Worm (Caenorhabditis elegans) whole organism, L4 larva: ENCODE measurements around the gene srx-17.

Experiments
- F37D6.2 ChIP-seq: sonication (generic microtip); optimal IDR thresholded peaks from 2 replicates; lab custom pipeline; 2016; ENCODE audit warnings: mild to moderate bottlenecking, missing genetic modification characterization, missing compliant biosample characterization
- Y5F2A.4 ChIP-seq: fragments of 200-800 bp; sonication (Bioruptor generic); optimal IDR thresholded peaks from 2 replicates; lab custom pipeline; 2018; ENCODE audit warnings: mild to moderate bottlenecking, missing genetic modification characterization, missing compliant biosample characterization
- Y75B8A.6 ChIP-seq: fragments of 200-800 bp; sonication (Bioruptor generic); IDR thresholded peaks from 2 replicates; pipeline ENCODE4 v1.3.6; 2022; ENCODE audit warnings: missing genetic modification reagents, missing genetic modification characterization, missing compliant biosample characterization
- attf-4 ChIP-seq: sonication (generic microtip); optimal IDR thresholded peaks from 3 replicates; lab custom pipeline; 2017; ENCODE audit warnings: missing biosample characterization, missing genetic modification characterization
- ceh-20 ChIP-seq: fragments of 200-800 bp; sonication (Bioruptor generic); IDR thresholded peaks from 2 replicates; pipeline ENCODE4 v1.3.6; 2022; ENCODE audit warnings: missing genetic modification reagents, missing genetic modification characterization, missing compliant biosample characterization
- ceh-44 ChIP-seq: fragments of 200-800 bp; sonication (Bioruptor generic); IDR thresholded peaks from 2 replicates; pipeline ENCODE4 v1.3.6; 2022; ENCODE audit warnings: missing genetic modification reagents, missing genetic modification characterization, missing compliant biosample characterization
- ces-1 ChIP-seq: fragments of 150-350 bp; sonication (generic microtip); optimal IDR thresholded peaks from 4 replicates; lab custom pipeline; 2014; ENCODE audit warnings: missing biosample characterization, missing genetic modification reagents, missing genetic modification characterization
- daf-12 ChIP-seq: fragments of 150-350 bp; optimal IDR thresholded peaks from 2 replicates; lab custom pipeline; 2014; ENCODE audit warnings: missing biosample characterization, missing genetic modification reagents, missing genetic modification characterization
- daf-16 ChIP-seq, 3 experiments: sonication (generic microtip); optimal IDR thresholded peaks; 2 replicates each; lab custom pipeline; 2016 to 2017; ENCODE audit warnings: missing genetic modification characterization in 3 of 3, missing genetic modification reagents in 3 of 3, mild to moderate bottlenecking in 2 of 3, missing compliant biosample characterization in 2 of 3, missing biosample characterization in 1 of 3, moderate library complexity in 1 of 3
- dmd-6 ChIP-seq: fragments of 200-800 bp; sonication (Bioruptor generic); IDR thresholded peaks from 2 replicates; pipeline ENCODE4 v1.3.6; 2022; ENCODE audit warnings: missing genetic modification reagents, missing genetic modification characterization, missing compliant biosample characterization
- dve-1 ChIP-seq: sonication (generic microtip); optimal IDR thresholded peaks from 2 replicates; lab custom pipeline; 2017; ENCODE audit warnings: antibody characterized with exemption, mild to moderate bottlenecking, missing genetic modification characterization, missing compliant biosample characterization; ENCODE audit not compliant: insufficient read depth
- egl-27 ChIP-seq: sonication (generic microtip); optimal IDR thresholded peaks from 3 replicates; lab custom pipeline; 2017; ENCODE audit warnings: missing biosample characterization, missing genetic modification reagents, missing genetic modification characterization
- hlh-11 ChIP-seq: fragments of 200-800 bp; sonication (Bioruptor generic); optimal IDR thresholded peaks from 2 replicates; lab custom pipeline; 2018; ENCODE audit warnings: mild to moderate bottlenecking, missing genetic modification characterization, missing compliant biosample characterization
- hlh-30 ChIP-seq: sonication (generic microtip); optimal IDR thresholded peaks from 2 replicates; lab custom pipeline; 2017; ENCODE audit warnings: antibody characterized with exemption, mild to moderate bottlenecking, missing genetic modification characterization, missing compliant biosample characterization; ENCODE audit not compliant: insufficient read depth
- hmg-1.1 ChIP-seq: fragments of 200-800 bp; sonication (Bioruptor generic); IDR thresholded peaks from 2 replicates; pipeline ENCODE4 v1.3.6; 2022; ENCODE audit warnings: missing genetic modification reagents, missing genetic modification characterization, missing compliant biosample characterization
- lin-13 ChIP-seq: fragments of 150-350 bp; optimal IDR thresholded peaks from 2 replicates; lab custom pipeline; 2014; ENCODE audit warnings: missing biosample characterization, missing genetic modification reagents, missing genetic modification characterization
- lin-15B ChIP-seq: fragments of 150-350 bp; sonication (generic microtip); optimal IDR thresholded peaks from 3 replicates; lab custom pipeline; 2014; ENCODE audit warnings: missing biosample characterization, missing genetic modification characterization
- lir-3 ChIP-seq: sonication (generic microtip); optimal IDR thresholded peaks from 2 replicates; lab custom pipeline; 2016; ENCODE audit warnings: mild to moderate bottlenecking, missing genetic modification characterization, missing compliant biosample characterization
- lsy-2 ChIP-seq, 2 experiments: fragments of 150-350 bp in 1 of 2; sonication (generic microtip) in 1 of 2; optimal IDR thresholded peaks; 2 replicates each; lab custom pipeline; 2014 to 2017; ENCODE audit warnings: missing biosample characterization in 2 of 2, missing genetic modification characterization in 2 of 2
- mdl-1 ChIP-seq, 2 experiments: fragments of 150-350 bp in 1 of 2; sonication (generic microtip) in 1 of 2; optimal IDR thresholded peaks; 2 replicates each; lab custom pipeline; 2014 to 2017; ENCODE audit warnings: missing biosample characterization in 2 of 2, missing genetic modification characterization in 2 of 2
- mes-2 ChIP-seq: sonication (generic microtip); optimal IDR thresholded peaks from 2 replicates; lab custom pipeline; 2016; ENCODE audit warnings: missing genotype, mild to moderate bottlenecking, missing genetic modification characterization, missing compliant biosample characterization; ENCODE audit not compliant: poor library complexity, severe bottlenecking
- mxl-3 ChIP-seq: fragments of 200-800 bp; sonication (Bioruptor generic); optimal IDR thresholded peaks from 2 replicates; lab custom pipeline; 2018; ENCODE audit warnings: mild to moderate bottlenecking, missing genetic modification characterization, missing compliant biosample characterization
- nhr-10 ChIP-seq: fragments of 150-350 bp; optimal IDR thresholded peaks from 2 replicates; lab custom pipeline; 2014; ENCODE audit warnings: missing biosample characterization, missing genetic modification characterization
- nhr-237 ChIP-seq: sonication (generic microtip); optimal IDR thresholded peaks from 2 replicates; lab custom pipeline; 2017; ENCODE audit warnings: missing biosample characterization, missing genetic modification characterization
- nhr-28 ChIP-seq: fragments of 150-350 bp; optimal IDR thresholded peaks from 2 replicates; lab custom pipeline; 2014; ENCODE audit warnings: missing biosample characterization, missing genetic modification characterization
- nhr-48 ChIP-seq: sonication (generic microtip); optimal IDR thresholded peaks from 2 replicates; lab custom pipeline; 2016; ENCODE audit warnings: mild to moderate bottlenecking, missing genetic modification characterization, missing compliant biosample characterization
- nhr-6 ChIP-seq: fragments of 150-350 bp; optimal IDR thresholded peaks from 2 replicates; lab custom pipeline; 2014; ENCODE audit warnings: missing biosample characterization, missing genetic modification characterization
- nhr-77 ChIP-seq: fragments of 150-350 bp; optimal IDR thresholded peaks from 2 replicates; lab custom pipeline; 2014; ENCODE audit warnings: missing biosample characterization, missing genetic modification characterization
- pqm-1 ChIP-seq: sonication (generic microtip); optimal IDR thresholded peaks from 2 replicates; lab custom pipeline; 2017; ENCODE audit warnings: missing biosample characterization, missing genetic modification characterization
- rbr-2 ChIP-seq: sonication (generic microtip); optimal IDR thresholded peaks from 2 replicates; lab custom pipeline; 2016; ENCODE audit warnings: missing genotype, missing genetic modification characterization, missing compliant biosample characterization
- snpc-4 ChIP-seq: fragments of 150-350 bp; optimal IDR thresholded peaks from 2 replicates; lab custom pipeline; 2014; ENCODE audit warnings: missing biosample characterization, missing genetic modification characterization
- spr-1 ChIP-seq: sonication (generic microtip); optimal IDR thresholded peaks from 2 replicates; lab custom pipeline; 2016; ENCODE audit warnings: mild to moderate bottlenecking, missing genetic modification characterization, missing compliant biosample characterization
- unc-62 ChIP-seq, 3 experiments: fragments of 150-350 bp in 1 of 3; sonication (generic microtip); optimal IDR thresholded peaks in 2 of 3; peaks in 1 of 3; 1 replicate in 1 of 3; 2 replicates in 2 of 3; lab custom pipeline; 2014 to 2017; ENCODE audit warnings: missing biosample characterization in 3 of 3, missing genetic modification characterization in 3 of 3, missing genetic modification reagents in 3 of 3, missing genotype in 1 of 3
- zip-2 ChIP-seq: fragments of 150-350 bp; optimal IDR thresholded peaks from 2 replicates; lab custom pipeline; 2014; ENCODE audit warnings: missing biosample characterization, missing genetic modification characterization

Gene srx-17

DNA sequence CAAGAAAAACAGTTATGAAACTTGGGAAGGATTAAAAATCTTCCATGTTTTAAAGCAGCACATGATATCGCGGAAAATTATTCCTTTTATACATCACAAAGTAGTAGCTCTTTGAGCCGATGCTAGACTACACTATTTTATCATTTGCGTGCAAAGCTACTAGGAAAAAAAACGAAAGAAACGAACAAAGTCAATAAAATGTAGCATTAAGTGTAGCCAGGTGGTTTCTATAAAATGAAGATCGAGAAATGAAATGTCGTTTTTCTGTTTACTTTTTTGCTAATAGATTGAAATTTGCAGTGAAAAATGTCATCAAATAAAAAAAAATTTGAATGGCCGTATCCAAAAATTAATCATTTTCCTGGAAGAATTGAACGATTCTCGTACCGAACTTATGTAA is 31.9 kb downstream of the srx-17 start, which contains the start of gene cpt-5:
Gene cpt-5 (plus strand): TSS at position 301 of the 400 bp plus-strand sequence.
- no peak for TF ChIP-seq nhr-6 (tag; lab: Kevin White, UChicago)
- no peak for TF ChIP-seq nhr-237 (tag; lab: Kevin White, UChicago)
- no peak for TF ChIP-seq lir-3 (tag; lab: Kevin White, UChicago)
- no peak for TF ChIP-seq ceh-44
- no peak for TF ChIP-seq dmd-6 (GFP tag; lab: Robert Waterston, UW)
- TF ChIP-seq spr-1 (tag; lab: Kevin White, UChicago): no peak
- TF ChIP-seq rbr-2 (tag; lab: Kevin White, UChicago): no peak
- no peak for TF ChIP-seq zip-2 (tag; lab: Kevin White, UChicago)

ce11 chrV:13873323-13873722 is 32.3 kb downstream of the srx-17 start:
- no peak for TF ChIP-seq lsy-2 (tag; optimal IDR thresholded peaks at IDR 0.05; lab: Kevin White, UChicago)
- TF ChIP-seq Y5F2A.4 (GFP tag; lab: Kevin White, UChicago): no peak
- peak in 1 of 2 experiments; percentile 94 for TF ChIP-seq unc-62 (GFP tag; optimal IDR thresholded peaks at IDR 0.05 in 1 of 2; lab: Kevin White, UChicago)
- no peak for TF ChIP-seq unc-62 (tag; optimal IDR thresholded peaks at IDR 0.05; lab: Kevin White, UChicago)

- TF ChIP-seq nhr-10 (no peak), F37D6.2 (tag; lab: Kevin White, UChicago) (no peak), mxl-3 (GFP tag; lab: Kevin White, UChicago) (no peak), attf-4 (no peak), daf-12 (no peak)
Observed at ce11 chrV:13876529-13876928, 35.5 kb downstream of the srx-17 start, which contains the start of gene T22G5.1. TSS of gene T22G5.1 (plus strand) at chrV:13876829.

DNA sequence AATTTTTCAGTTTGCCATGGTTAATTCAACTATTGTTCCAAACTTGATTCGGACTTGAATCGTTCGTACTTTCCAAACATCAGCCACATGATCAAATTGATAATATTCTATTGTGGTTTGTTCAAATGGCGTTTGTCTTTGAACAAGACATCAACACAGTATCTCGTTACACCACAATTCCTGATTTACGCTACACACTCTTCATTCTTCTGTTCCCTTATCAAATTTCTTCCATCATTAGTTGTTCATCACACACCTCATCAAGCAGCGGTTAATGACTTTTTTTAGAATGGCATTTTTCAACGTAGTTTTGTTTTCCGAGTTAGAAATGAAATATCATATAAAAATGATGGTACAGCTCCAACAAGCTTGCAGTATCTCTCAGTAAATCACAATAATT is 37.2 kb downstream of the srx-17 start:
- TF ChIP-seq nhr-48 (tag; lab: Kevin White, UChicago): peak; percentile 28
- peak in 1 of 2 experiments; percentile 98 for TF ChIP-seq unc-62 (GFP tag; optimal IDR thresholded peaks at IDR 0.05 in 1 of 2; lab: Kevin White, UChicago)
- TF ChIP-seq unc-62 (tag; optimal IDR thresholded peaks at IDR 0.05; lab: Kevin White, UChicago): no peak
- TF ChIP-seq nhr-6 (tag; lab: Kevin White, UChicago): peak; percentile 70
- peak; percentile 7 for TF ChIP-seq lin-13
- TF ChIP-seq snpc-4 (tag; lab: Kevin White, UChicago): no peak
- peak; percentile 53 for TF ChIP-seq mxl-3 (GFP tag; lab: Kevin White, UChicago)
- no peak for TF ChIP-seq egl-27
- peak in 1 of 2 experiments; percentile 71 for TF ChIP-seq mdl-1 (tag; optimal IDR thresholded peaks at IDR 0.05; lab: Kevin White, UChicago)
- TF ChIP-seq nhr-28 (tag; lab: Kevin White, UChicago): peak; percentile 95
- TF ChIP-seq dve-1 (tag; lab: Kevin White, UChicago): peak; percentile 88
- peak; percentile 80 for TF ChIP-seq hlh-11 (tag; lab: Kevin White, UChicago)
- peak; percentile 29 for TF ChIP-seq nhr-10
- no peak for TF ChIP-seq daf-16 (GFP tag; optimal IDR thresholded peaks at IDR 0.05; lab: Kevin White, UChicago)
- peak; percentile 91 for TF ChIP-seq daf-16 (tag; optimal IDR thresholded peaks at IDR 0.05; lab: Kevin White, UChicago)
- TF ChIP-seq hmg-1.1 (GFP tag; lab: Robert Waterston, UW): no peak
- TF ChIP-seq nhr-77 (tag; lab: Kevin White, UChicago): peak; percentile 65
- TF ChIP-seq daf-12: no peak
- TF ChIP-seq mes-2 (tag; lab: Kevin White, UChicago): peak; percentile 24
- peak; percentile 12; the same call in 1 of the 2 replicates for TF ChIP-seq ceh-20 (GFP tag; lab: Robert Waterston, UW)
- no peak for TF ChIP-seq ces-1 (GFP tag; lab: Kevin White, UChicago)
- peak; percentile 82 for TF ChIP-seq dmd-6 (GFP tag; lab: Robert Waterston, UW)
- peak; percentile 61 for TF ChIP-seq pqm-1 (tag; lab: Kevin White, UChicago)
- no peak for TF ChIP-seq lin-15B (tag; lab: Kevin White, UChicago)
- peak; percentile 67 for TF ChIP-seq hlh-30 (tag; lab: Kevin White, UChicago)
- no peak for TF ChIP-seq Y75B8A.6
